Fruit fly (Drosophila melanogaster) whole organism, embryonic: ENCODE results near the gene stol.

ENCODE experiments used
- Ada2b ChIP-seq: fragments of 200-800 bp; sonication (Bioruptor generic); IDR thresholded peaks from 2 replicates; pipeline ENCODE4 v1.3.6; 2022; ENCODE audit warnings: missing biosample characterization, missing genetic modification characterization
- Asciz ChIP-seq: fragments of 200-800 bp; sonication (Bioruptor generic); optimal IDR thresholded peaks from 2 replicates; lab custom pipeline; 2017; ENCODE audit warnings: missing biosample characterization, mild to moderate bottlenecking, missing genetic modification characterization, missing genetic modification reagents
- C15 ChIP-seq: fragments of 200-800 bp; sonication (Bioruptor generic); IDR thresholded peaks from 3 replicates; pipeline ENCODE4 v1.3.6; 2022; ENCODE audit warnings: missing biosample characterization, missing genetic modification characterization
- CG1024 ChIP-seq: fragments of 200-800 bp; sonication (Bioruptor generic); IDR thresholded peaks from 2 replicates; pipeline ENCODE4 v1.3.6; 2022; ENCODE audit warnings: missing biosample characterization, missing genetic modification characterization
- CG10979 ChIP-seq: fragments of 200-800 bp; sonication (Bioruptor generic); optimal IDR thresholded peaks from 2 replicates; lab custom pipeline; 2018; ENCODE audit warnings: missing biosample characterization, mild to moderate bottlenecking, missing genetic modification characterization, moderate library complexity
- CG11085 ChIP-seq: fragments of 200-800 bp; sonication (Bioruptor generic); IDR thresholded peaks from 2 replicates; pipeline ENCODE4 v1.3.6; 2022; ENCODE audit warnings: missing biosample characterization, missing genetic modification characterization
- CG11695 ChIP-seq: fragments of 200-800 bp; sonication (Bioruptor generic); IDR thresholded peaks from 3 replicates; pipeline ENCODE4 v1.3.6; 2022; ENCODE audit warnings: missing biosample characterization, missing genetic modification characterization
- CG11723 ChIP-seq: fragments of 200-800 bp; sonication (Bioruptor generic); optimal IDR thresholded peaks from 2 replicates; lab custom pipeline; 2017; ENCODE audit warnings: missing biosample characterization, mild to moderate bottlenecking, missing genetic modification characterization
- CG12104 ChIP-seq: fragments of 200-800 bp; sonication (Bioruptor generic); optimal IDR thresholded peaks from 3 replicates; lab custom pipeline; 2016; ENCODE audit warnings: missing biosample characterization, missing genetic modification characterization
- CG12236 ChIP-seq: fragments of 200-800 bp; sonication (Bioruptor generic); optimal IDR thresholded peaks from 2 replicates; lab custom pipeline; 2016; ENCODE audit warnings: missing biosample characterization, missing genetic modification characterization
- CG1233 ChIP-seq: fragments of 200-800 bp; sonication (Bioruptor generic); optimal IDR thresholded peaks from 4 replicates; lab custom pipeline; 2018; ENCODE audit warnings: missing biosample characterization, mild to moderate bottlenecking, missing genetic modification characterization
- CG13775 ChIP-seq: fragments of 200-800 bp; sonication (Bioruptor generic); optimal IDR thresholded peaks from 3 replicates; lab custom pipeline; 2017; ENCODE audit warnings: missing biosample characterization, mild to moderate bottlenecking, missing genetic modification characterization
- CG15073 ChIP-seq: fragments of 200-800 bp; sonication (Bioruptor generic); optimal IDR thresholded peaks from 2 replicates; lab custom pipeline; 2016; ENCODE audit warnings: missing biosample characterization, missing genetic modification characterization
- CG15514 ChIP-seq: fragments of 200-800 bp; sonication (Bioruptor generic); optimal IDR thresholded peaks from 3 replicates; lab custom pipeline; 2017; ENCODE audit warnings: missing biosample characterization, missing genetic modification characterization, mild to moderate bottlenecking, moderate library complexity, missing genetic modification reagents
- CG15601 ChIP-seq: fragments of 200-800 bp; sonication (Bioruptor generic); optimal IDR thresholded peaks from 3 replicates; lab custom pipeline; 2019; ENCODE audit warnings: missing biosample characterization, mild to moderate bottlenecking, missing genetic modification characterization, moderate library complexity
- CG17385 ChIP-seq: fragments of 200-800 bp; sonication (Bioruptor generic); optimal IDR thresholded peaks from 3 replicates; lab custom pipeline; 2018; ENCODE audit warnings: missing biosample characterization, mild to moderate bottlenecking, missing genetic modification characterization
- CG2199 ChIP-seq: fragments of 200-800 bp; sonication (Bioruptor generic); IDR thresholded peaks from 3 replicates; pipeline ENCODE4 v1.3.6; 2022; ENCODE audit warnings: missing biosample characterization, missing genetic modification characterization
- CG3726 ChIP-seq: fragments of 200-800 bp; sonication (Bioruptor generic); IDR thresholded peaks from 3 replicates; pipeline ENCODE4, ENCODE4 v1.3.6; 2022; ENCODE audit warnings: missing biosample characterization, missing genetic modification characterization
- CG3838 ChIP-seq: fragments of 200-800 bp; sonication (Bioruptor generic); optimal IDR thresholded peaks from 3 replicates; lab custom pipeline; 2016; ENCODE audit warnings: missing biosample characterization, missing genetic modification characterization
- CG4360 ChIP-seq: fragments of 200-800 bp; sonication (Bioruptor generic); IDR thresholded peaks from 2 replicates; pipeline ENCODE4 v1.3.6; 2022; ENCODE audit warnings: missing biosample characterization, missing genetic modification characterization
- CG5245 ChIP-seq: fragments of 200-800 bp; sonication (Bioruptor generic); optimal IDR thresholded peaks from 3 replicates; lab custom pipeline; 2016; ENCODE audit warnings: missing biosample characterization, missing genetic modification characterization
- CG6689 ChIP-seq: fragments of 200-800 bp; sonication (Bioruptor generic); IDR thresholded peaks from 2 replicates; pipeline ENCODE4 v1.3.6; 2022; ENCODE audit warnings: missing biosample characterization, missing genetic modification characterization
- CG7839 ChIP-seq: fragments of 200-800 bp; sonication (Bioruptor generic); optimal IDR thresholded peaks from 3 replicates; lab custom pipeline; 2018; ENCODE audit warnings: missing biosample characterization, mild to moderate bottlenecking, missing genetic modification characterization, moderate library complexity
- CG9727 ChIP-seq: fragments of 200-800 bp; sonication (Bioruptor generic); optimal IDR thresholded peaks from 3 replicates; lab custom pipeline; 2017; ENCODE audit warnings: missing biosample characterization, mild to moderate bottlenecking, missing genetic modification characterization
- CHES-1-like ChIP-seq: fragments of 200-800 bp; sonication (Bioruptor generic); optimal IDR thresholded peaks from 2 replicates; lab custom pipeline; 2016; ENCODE audit warnings: missing biosample characterization, missing genetic modification characterization
- Dad ChIP-seq: fragments of 200-800 bp; sonication (Bioruptor generic); optimal IDR thresholded peaks from 3 replicates; lab custom pipeline; 2016; ENCODE audit warnings: missing biosample characterization, missing genetic modification characterization
- Dbx ChIP-seq: fragments of 200-800 bp; sonication (Bioruptor generic); IDR thresholded peaks from 3 replicates; pipeline ENCODE4 v1.3.6; 2022; ENCODE audit warnings: missing biosample characterization, missing genetic modification characterization
- Dll ChIP-seq: fragments of 200-800 bp; sonication (Bioruptor generic); IDR thresholded peaks from 4 replicates; pipeline ENCODE4 v1.3.6; 2022; ENCODE audit warnings: missing biosample characterization, missing genetic modification characterization; ENCODE audit not compliant: partially characterized antibody
- Fer3 ChIP-seq: fragments of 200-800 bp; sonication (Bioruptor generic); optimal IDR thresholded peaks from 2 replicates; lab custom pipeline; 2018; ENCODE audit warnings: missing biosample characterization, mild to moderate bottlenecking, missing genetic modification characterization, moderate library complexity
- Lim3 ChIP-seq: fragments of 200-800 bp; sonication (Bioruptor generic); IDR thresholded peaks from 2 replicates; pipeline ENCODE4 v1.3.6; 2022; ENCODE audit warnings: missing biosample characterization, missing genetic modification characterization
- Scr ChIP-seq: fragments of 200-800 bp; sonication (Bioruptor generic); IDR thresholded peaks from 2 replicates; pipeline ENCODE4 v1.3.6; 2022; ENCODE audit warnings: missing biosample characterization, missing genetic modification characterization; ENCODE audit not compliant: partially characterized antibody
- Spps ChIP-seq: fragments of 200-800 bp; sonication (Bioruptor generic); optimal IDR thresholded peaks from 2 replicates; lab custom pipeline; 2018; ENCODE audit warnings: missing biosample characterization, mild to moderate bottlenecking, missing genetic modification characterization
- Ssrp ChIP-seq: fragments of 200-800 bp; sonication (Bioruptor generic); optimal IDR thresholded peaks from 2 replicates; lab custom pipeline; 2018; ENCODE audit warnings: missing biosample characterization, mild to moderate bottlenecking, missing genetic modification characterization, moderate library complexity
- ac ChIP-seq: fragments of 200-800 bp; sonication (Bioruptor generic); optimal IDR thresholded peaks from 3 replicates; lab custom pipeline; 2017; ENCODE audit warnings: missing biosample characterization, mild to moderate bottlenecking, missing genetic modification characterization
- al ChIP-seq: fragments of 200-800 bp; sonication (Bioruptor generic); IDR thresholded peaks from 2 replicates; pipeline ENCODE4 v1.3.6; 2022; ENCODE audit warnings: missing biosample characterization, missing genetic modification characterization
- amos ChIP-seq: fragments of 200-800 bp; sonication (Bioruptor generic); IDR thresholded peaks from 2 replicates; pipeline ENCODE4 v1.3.6; 2022; ENCODE audit warnings: missing biosample characterization, missing genetic modification characterization; ENCODE audit not compliant: partially characterized antibody
- aop ChIP-seq: fragments of 200-800 bp; sonication (Bioruptor generic); IDR thresholded peaks from 2 replicates; pipeline ENCODE4 v1.3.6; 2022; ENCODE audit warnings: missing biosample characterization, missing genetic modification characterization
- bab2 ChIP-seq: fragments of 200-800 bp; sonication (Bioruptor generic); optimal IDR thresholded peaks from 2 replicates; lab custom pipeline; 2016; ENCODE audit warnings: missing biosample characterization, missing genetic modification characterization
- bigmax ChIP-seq: fragments of 200-800 bp; sonication (Bioruptor generic); optimal IDR thresholded peaks from 2 replicates; lab custom pipeline; 2018; ENCODE audit warnings: missing biosample characterization, mild to moderate bottlenecking, missing genetic modification characterization
- br ChIP-seq: fragments of >200 bp; optimal IDR thresholded peaks from 2 replicates; lab custom pipeline; 2017
- crc ChIP-seq: fragments of 200-800 bp; sonication (Bioruptor generic); optimal IDR thresholded peaks from 2 replicates; lab custom pipeline; 2016; ENCODE audit warnings: missing biosample characterization, missing genetic modification characterization
- crp ChIP-seq, 2 experiments: fragments of 200-800 bp; sonication (Bioruptor generic); optimal IDR thresholded peaks; 2 replicates in 1 of 2; 3 replicates in 1 of 2; lab custom pipeline; 2017; ENCODE audit warnings: missing biosample characterization in 2 of 2, missing genetic modification characterization in 2 of 2, mild to moderate bottlenecking in 1 of 2, moderate library complexity in 1 of 2
- dmrt11E ChIP-seq: fragments of 200-800 bp; sonication (Bioruptor generic); optimal IDR thresholded peaks from 3 replicates; lab custom pipeline; 2018; ENCODE audit warnings: missing biosample characterization, mild to moderate bottlenecking, missing genetic modification characterization, moderate library complexity
- ems ChIP-seq: fragments of 200-800 bp; sonication (Bioruptor generic); optimal IDR thresholded peaks from 3 replicates; lab custom pipeline; 2016; ENCODE audit warnings: missing biosample characterization, missing genetic modification characterization
- hth ChIP-seq: fragments of >200 bp; optimal IDR thresholded peaks from 2 replicates; lab custom pipeline; 2017; ENCODE audit warnings: inconsistent platforms
- inv ChIP-seq: fragments of 200-800 bp; sonication (Bioruptor generic); IDR thresholded peaks from 2 replicates; pipeline ENCODE4 v1.3.6; 2022; ENCODE audit warnings: missing biosample characterization, missing genetic modification characterization; ENCODE audit not compliant: partially characterized antibody
- klu ChIP-seq: fragments of 200-800 bp; sonication (Bioruptor generic); IDR thresholded peaks from 2 replicates; pipeline ENCODE4 v1.3.6; 2022; ENCODE audit warnings: missing biosample characterization, missing genetic modification characterization
- nom ChIP-seq: fragments of 200-800 bp; sonication (Bioruptor generic); optimal IDR thresholded peaks from 2 replicates; lab custom pipeline; 2017; ENCODE audit warnings: missing biosample characterization, missing genetic modification characterization, mild to moderate bottlenecking, moderate library complexity, missing genetic modification reagents
- onecut ChIP-seq: fragments of 200-800 bp; sonication (Bioruptor generic); IDR thresholded peaks from 2 replicates; pipeline ENCODE4 v1.3.6; 2022; ENCODE audit warnings: missing biosample characterization, missing genetic modification characterization
- sc ChIP-seq, 3 experiments: fragments of >200 bp in 2 of 3; fragments of 200-800 bp in 1 of 3; sonication (Bioruptor generic) in 1 of 3; optimal IDR thresholded peaks; 2 replicates in 2 of 3; 3 replicates in 1 of 3; lab custom pipeline; 2017; ENCODE audit warnings: mild to moderate bottlenecking in 1 of 3, missing biosample characterization in 1 of 3, missing genetic modification characterization in 1 of 3, missing genetic modification reagents in 1 of 3
- sug ChIP-seq: fragments of 200-800 bp; optimal IDR thresholded peaks from 2 replicates; lab custom pipeline; 2019; ENCODE audit warnings: missing biosample characterization, mild to moderate bottlenecking, missing genetic modification characterization, moderate library complexity

Gene stol

DNA sequence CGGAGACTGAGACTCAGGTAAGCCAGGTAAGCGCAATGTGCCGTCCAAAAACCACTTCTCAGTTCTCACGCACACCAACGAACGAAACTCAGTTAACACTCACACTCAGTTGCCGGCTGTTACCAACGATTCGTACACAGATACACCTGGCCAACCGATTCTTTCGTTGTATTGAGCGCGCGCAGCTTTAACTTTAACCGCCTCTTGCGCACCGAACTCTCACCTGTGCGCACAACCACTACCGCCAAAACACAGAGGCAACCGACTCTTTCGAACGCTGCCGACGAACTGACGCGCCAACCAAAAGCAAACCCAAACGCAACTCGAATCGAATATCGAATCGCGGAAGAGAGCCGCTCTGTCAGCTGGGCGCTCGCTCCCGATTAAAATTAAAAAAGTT lies 44.4 kb upstream of the stol start, which contains the start of gene Gli (continued):
- TF ChIP-seq Ada2b (GFP tag; lab: Robert Waterston, UW): no peak
- TF ChIP-seq CG4360 (GFP tag; lab: Robert Waterston, UW): no peak
- TF ChIP-seq ac (GFP tag; lab: Kevin White, UChicago): peak; percentile 47
- 0 out of 4 replicates have a peak, but pooled peaks have one; percentile 29 for TF ChIP-seq Dll
- no peak for TF ChIP-seq C15 (GFP tag; lab: Robert Waterston, UW)
- no peak for TF ChIP-seq bab2 (GFP tag; lab: Kevin White, UChicago)
- no peak for TF ChIP-seq CG1233 (GFP tag; lab: Kevin White, UChicago)
- no peak for TF ChIP-seq CG11723 (GFP tag; lab: Kevin White, UChicago)
- TF ChIP-seq CG1024 (GFP tag; lab: Robert Waterston, UW): no peak
- peak; percentile 60 for TF ChIP-seq amos (GFP tag; lab: Robert Waterston, UW)
- TF ChIP-seq CG10979 (tag; lab: Kevin White, UChicago): no peak
- TF ChIP-seq CG12236 (GFP tag; lab: Kevin White, UChicago): no peak
- no peak for TF ChIP-seq CG12104
- TF ChIP-seq ems: no peak
- TF ChIP-seq Lim3: no peak
- peak; percentile 31; the same call in 1 of the 3 replicates for TF ChIP-seq CG2199 (GFP tag; lab: Robert Waterston, UW)
- TF ChIP-seq CG3726 (GFP tag; lab: Robert Waterston, UW): no peak; the same call in 2 of the 3 replicates
- TF ChIP-seq CG3838 (GFP tag; lab: Kevin White, UChicago): no peak
- no peak for TF ChIP-seq hth (lab: Kevin White, UChicago)
- no peak for TF ChIP-seq CG13775 (GFP tag; lab: Kevin White, UChicago)
- peak; percentile 19 for TF ChIP-seq Dad
- no peak for TF ChIP-seq CG15601
- TF ChIP-seq sc (optimal IDR thresholded peaks at IDR 0.05; lab: Kevin White, UChicago): no peak
- TF ChIP-seq sc (GFP tag; optimal IDR thresholded peaks at IDR 0.05; lab: Kevin White, UChicago): no peak
- no peak for TF ChIP-seq CG7839 (tag; lab: Kevin White, UChicago)
- TF ChIP-seq Fer3 (tag; lab: Kevin White, UChicago): no peak
- peak; percentile 55 for TF ChIP-seq sug (tag; lab: Kevin White, UChicago)
- no peak for TF ChIP-seq aop (GFP tag; lab: Robert Waterston, UW)
- no peak for TF ChIP-seq Asciz (GFP tag; lab: Kevin White, UChicago)
- TF ChIP-seq klu: no peak
- TF ChIP-seq Scr: peak; percentile 48; the same call in 1 of the 2 replicates
- peak; percentile 27 for TF ChIP-seq nom (GFP tag; lab: Kevin White, UChicago)
- peak; percentile 33; the same call in 1 of the 2 replicates for TF ChIP-seq inv (GFP tag; lab: Robert Waterston, UW)
- peak; percentile 17 for TF ChIP-seq bigmax (GFP tag; lab: Kevin White, UChicago)
- no peak for TF ChIP-seq Ssrp (tag; lab: Kevin White, UChicago)
- peak in 1 of 2 experiments; percentile 54 for TF ChIP-seq crp (GFP tag; optimal IDR thresholded peaks at IDR 0.05; lab: Kevin White, UChicago)
- TF ChIP-seq CG11695 (GFP tag; lab: Robert Waterston, UW): 0 out of 3 replicates have a peak, but pooled peaks have one; percentile 28
- no peak for TF ChIP-seq CG5245 (GFP tag; lab: Kevin White, UChicago)
- no peak for TF ChIP-seq crc (GFP tag; lab: Kevin White, UChicago)
- TF ChIP-seq CG6689: no peak
- TF ChIP-seq dmrt11E (tag; lab: Kevin White, UChicago): no peak
- TF ChIP-seq CG15514 (GFP tag; lab: Kevin White, UChicago): peak; percentile 55
- TF ChIP-seq CG15073 (GFP tag; lab: Kevin White, UChicago): no peak
- TF ChIP-seq CG9727 (GFP tag; lab: Kevin White, UChicago): no peak
- no peak for TF ChIP-seq br (lab: Kevin White, UChicago)
- TF ChIP-seq al (GFP tag; lab: Robert Waterston, UW): no peak
- no peak for TF ChIP-seq Spps (tag; lab: Kevin White, UChicago)
- TF ChIP-seq CG11085 (GFP tag; lab: Robert Waterston, UW): no peak
- TF ChIP-seq Dbx: peak; percentile 73; the same call in 2 of the 3 replicates
- no peak for TF ChIP-seq CHES-1-like (GFP tag; lab: Kevin White, UChicago)
- peak; percentile 52 for TF ChIP-seq CG17385
- peak; percentile 54 for TF ChIP-seq onecut (GFP tag; lab: Robert Waterston, UW)
